Fruit fly (Drosophila melanogaster): Measurements from ENCODE around the gene CG13362.

The CG13362 gene

DNA sequence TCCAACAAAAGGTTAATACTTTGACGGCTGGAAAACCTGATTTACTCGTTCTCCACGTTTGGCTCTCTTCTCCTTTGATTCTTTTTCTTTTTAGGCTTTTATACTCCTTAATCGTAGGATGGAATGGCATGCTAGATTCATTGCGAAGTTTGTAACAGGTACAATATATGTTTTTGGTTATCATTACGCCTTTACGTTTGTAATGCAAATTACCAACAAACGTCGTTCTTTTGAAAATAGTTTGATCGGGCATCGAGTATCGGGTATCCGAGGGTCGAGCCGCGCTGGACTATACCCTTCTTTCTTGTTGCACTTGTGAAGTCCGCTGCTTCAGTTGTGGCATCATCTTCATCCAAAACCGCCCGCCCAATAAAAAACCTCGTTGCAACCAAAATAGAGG is 39.2 kb downstream of the CG13362 start (continued):
- TF ChIP-seq cg (GFP tag; optimal IDR thresholded peaks at IDR 0.05): no peak
- TF ChIP-seq CkIIα-i1 (GFP tag; IDR thresholded peaks at IDR 0.05): no peak
- TF ChIP-seq gcm2 (GFP tag; optimal IDR thresholded peaks at IDR 0.05): no peak
- TF ChIP-seq CG11456 (GFP tag; IDR thresholded peaks at IDR 0.05): no peak
- no peak for TF ChIP-seq CG2120 (GFP tag; optimal IDR thresholded peaks at IDR 0.05)
- TF ChIP-seq BEAF-32 (GFP tag; optimal IDR thresholded peaks at IDR 0.05): no peak
- TF ChIP-seq CG13296 (GFP tag; optimal IDR thresholded peaks at IDR 0.05): no peak
- TF ChIP-seq CG17359 (tag; optimal IDR thresholded peaks at IDR 0.05): peak; percentile 6
- peak; percentile 18 for TF ChIP-seq gem (tag; optimal IDR thresholded peaks at IDR 0.05)
- no peak for TF ChIP-seq CG1792 (GFP tag; optimal IDR thresholded peaks at IDR 0.05)
- TF ChIP-seq dysf (GFP tag; IDR thresholded peaks at IDR 0.05): 0 out of 3 replicates have a peak, but pooled peaks have one; percentile 20
- TF ChIP-seq Xrp1 (GFP tag; IDR thresholded peaks at IDR 0.05): peak; percentile 70
- no peak for TF ChIP-seq ro (GFP tag; IDR thresholded peaks at IDR 0.05)
- 0 out of 2 replicates have a peak, but pooled peaks have one; percentile 36 for TF ChIP-seq CG6689 (GFP tag; IDR thresholded peaks at IDR 0.05)
- no peak for TF ChIP-seq Hmx (GFP tag; optimal IDR thresholded peaks at IDR 0.05)
- TF ChIP-seq Elba2 (GFP tag; optimal IDR thresholded peaks at IDR 0.05): no peak
- no peak for TF ChIP-seq NK7.1 (GFP tag; optimal IDR thresholded peaks at IDR 0.05)
- no peak for TF ChIP-seq seq (GFP tag; IDR thresholded peaks at IDR 0.05)
- TF ChIP-seq CG10462 (GFP tag; optimal IDR thresholded peaks at IDR 0.05): no peak
- no peak for TF ChIP-seq tin (GFP tag; optimal IDR thresholded peaks at IDR 0.05)
- TF ChIP-seq Drgx (GFP tag; IDR thresholded peaks at IDR 0.05): peak; percentile 89
- peak; percentile 41; the same call in 2 of the 3 replicates for TF ChIP-seq row (GFP tag; IDR thresholded peaks at IDR 0.05)
- no peak for TF ChIP-seq tll (GFP tag; optimal IDR thresholded peaks at IDR 0.05)
- TF ChIP-seq CG30020 (tag; optimal IDR thresholded peaks at IDR 0.05): no peak
- no peak for TF ChIP-seq schlank (tag; optimal IDR thresholded peaks at IDR 0.05)
- no peak for TF ChIP-seq Mrtf (GFP tag; IDR thresholded peaks at IDR 0.05)
- TF ChIP-seq ci (GFP tag; IDR thresholded peaks at IDR 0.05): peak; percentile 64; the same call in 2 of the 3 replicates
- no peak for TF ChIP-seq Pdp1 (GFP tag; optimal IDR thresholded peaks at IDR 0.05)
- TF ChIP-seq CG12219 (GFP tag; optimal IDR thresholded peaks at IDR 0.05): no peak
- no peak for TF ChIP-seq en (GFP tag; optimal IDR thresholded peaks at IDR 0.05)
- peak; percentile 37; the same call in 1 of the 2 replicates for TF ChIP-seq ara (GFP tag; IDR thresholded peaks at IDR 0.05)
- TF ChIP-seq CG11085 (GFP tag; IDR thresholded peaks at IDR 0.05): no peak
- TF ChIP-seq bbx (GFP tag; IDR thresholded peaks at IDR 0.05; ENCODE audit: partially characterized antibody): no peak
- no peak for TF ChIP-seq Hr3 (GFP tag; optimal IDR thresholded peaks at IDR 0.05)
- TF ChIP-seq Vsx1 (GFP tag; optimal IDR thresholded peaks at IDR 0.05): no peak
- TF ChIP-seq pzg (GFP tag; optimal IDR thresholded peaks at IDR 0.05): no peak
- TF ChIP-seq CoRest (tag; optimal IDR thresholded peaks at IDR 0.05): no peak
- TF ChIP-seq CG4282 (GFP tag; optimal IDR thresholded peaks at IDR 0.05): no peak
- no peak for TF ChIP-seq D19B (GFP tag; optimal IDR thresholded peaks at IDR 0.05)
- TF ChIP-seq lilli (GFP tag; optimal IDR thresholded peaks at IDR 0.05): no peak
- 0 out of 2 replicates have a peak, but pooled peaks have one; percentile 15 for TF ChIP-seq Awh (GFP tag; IDR thresholded peaks at IDR 0.05)
- TF ChIP-seq nerfin-2 (GFP tag; IDR thresholded peaks at IDR 0.05; ENCODE audit: partially characterized antibody): no peak
- TF ChIP-seq Ptx1 (GFP tag; IDR thresholded peaks at IDR 0.05): peak; percentile 19; the same call in 1 of the 2 replicates
- TF ChIP-seq prd (optimal IDR thresholded peaks at IDR 0.05): no peak
- TF ChIP-seq prd (GFP tag; IDR thresholded peaks at IDR 0.05): peak; percentile 22; the same call in 1 of the 3 replicates
- TF ChIP-seq CG18011 (GFP tag; optimal IDR thresholded peaks at IDR 0.05): no peak
- TF ChIP-seq CG1603 (tag; optimal IDR thresholded peaks at IDR 0.05): peak; percentile 39
- no peak for TF ChIP-seq CTCF (GFP tag; optimal IDR thresholded peaks at IDR 0.05)
- no peak for TF ChIP-seq CG7928 (GFP tag; optimal IDR thresholded peaks at IDR 0.05)
- peak; percentile 0 for TF ChIP-seq CG7839 (tag; optimal IDR thresholded peaks at IDR 0.05)
- peak; percentile 42 for TF ChIP-seq CG18262 (tag; optimal IDR thresholded peaks at IDR 0.05)
- peak; percentile 7 for TF ChIP-seq CG33557 (GFP tag; optimal IDR thresholded peaks at IDR 0.05)
